Fruit fly (Drosophila melanogaster) whole organism, larva: ENCODE results near the gene CG7878.

Source experiments
- noc ChIP-seq: fragments of 200-800 bp; sonication (Bioruptor generic); optimal IDR thresholded peaks from 3 replicates; lab custom pipeline; 2019; ENCODE audit warnings: missing biosample characterization, mild to moderate bottlenecking, missing genetic modification characterization, moderate library complexity

CG7878 gene

DNA sequence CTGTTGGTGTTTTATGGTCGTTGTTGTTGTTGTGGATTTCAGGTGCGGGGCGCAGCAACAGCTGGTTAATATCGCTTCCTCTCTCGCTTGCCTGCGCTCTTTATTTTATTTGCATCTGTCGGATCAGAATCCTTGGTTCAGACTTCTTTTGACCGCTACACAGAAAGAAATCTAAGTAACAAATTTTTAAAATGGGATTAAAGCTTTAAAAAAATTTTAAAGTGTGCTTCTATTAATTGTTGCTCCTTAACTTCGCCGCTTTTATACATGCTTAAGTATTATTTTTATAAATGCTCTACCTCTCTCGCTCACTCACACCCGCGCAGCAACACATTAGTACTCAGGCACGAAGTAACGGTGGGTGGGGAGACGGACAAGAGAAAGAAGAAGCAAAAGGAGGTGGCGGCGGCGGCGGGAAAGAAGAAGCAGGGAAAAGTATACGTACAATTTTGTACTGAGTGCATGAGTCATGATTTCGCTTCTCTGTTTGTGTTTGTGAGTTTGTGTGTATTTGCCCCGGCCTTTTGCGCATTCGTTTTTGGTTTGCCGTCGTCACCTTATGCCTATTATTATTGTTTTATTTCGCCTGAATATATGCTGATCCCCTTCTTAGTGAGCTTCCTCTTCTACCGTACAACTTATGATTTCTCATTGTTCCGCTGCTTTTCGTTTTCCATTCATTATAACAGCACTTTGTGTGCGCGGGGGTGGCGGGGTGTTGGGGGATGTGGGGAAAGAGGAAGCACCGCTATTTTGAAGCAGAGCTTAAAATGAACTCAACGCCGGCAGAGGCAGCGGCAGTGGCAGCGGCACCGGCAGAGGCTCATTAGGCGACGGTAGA, 8.5 kb upstream of the CG7878 start:
- TF ChIP-seq noc (tag; lab: Kevin White, UChicago): peak; percentile 46

DNA sequence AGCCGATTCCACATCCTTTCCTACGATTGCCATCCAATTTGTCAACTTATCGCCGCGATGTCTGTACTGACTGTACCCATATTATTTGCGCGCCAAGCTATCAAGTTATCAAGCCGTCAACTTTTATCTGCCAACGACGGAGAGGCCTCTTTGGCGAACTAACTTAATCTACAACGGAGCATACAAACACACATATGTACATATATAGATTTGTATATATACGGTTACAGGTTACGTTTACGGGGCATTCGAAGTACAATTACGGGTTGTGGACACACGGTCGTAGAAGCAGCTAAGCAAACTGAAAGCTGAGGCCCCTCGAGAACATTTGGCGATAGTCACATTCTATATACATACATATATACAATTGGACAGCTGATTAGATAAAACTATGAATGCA, 7.3 kb upstream of the CG7878 start:
- peak; percentile 37 for TF ChIP-seq noc (tag; lab: Kevin White, UChicago)

DNA sequence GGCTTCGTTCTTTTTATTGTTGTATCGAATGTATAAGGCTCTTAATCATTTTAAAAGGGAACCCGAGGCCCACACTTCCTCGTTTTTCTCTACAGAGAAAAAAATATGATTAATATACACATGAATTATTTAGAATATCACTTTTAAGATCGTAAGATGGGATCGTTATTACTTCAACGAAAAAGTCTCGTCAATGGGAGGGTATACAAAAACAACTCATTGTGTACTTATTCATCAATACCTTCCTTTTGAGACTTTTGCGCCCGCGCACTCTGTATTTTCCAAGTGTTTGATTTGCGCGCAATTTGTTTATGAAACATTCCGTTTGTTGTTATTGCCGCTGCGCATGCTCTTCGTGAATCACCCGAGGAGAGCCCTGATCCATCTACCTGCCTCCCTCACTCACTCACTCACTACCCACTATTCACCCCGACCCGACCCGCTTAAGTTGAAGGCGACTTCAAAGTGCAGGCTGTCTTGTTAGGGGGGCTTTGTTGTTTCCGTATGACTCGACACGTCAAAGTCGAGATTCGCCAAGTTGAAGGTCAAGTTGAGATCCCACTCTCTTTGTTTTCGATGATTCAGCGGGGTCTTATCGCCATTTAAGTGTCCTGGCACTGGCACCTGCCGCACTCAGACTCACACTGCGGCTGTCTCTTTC, 6.4 kb upstream of the CG7878 start:
- no peak for TF ChIP-seq noc (tag; lab: Kevin White, UChicago)

DNA sequence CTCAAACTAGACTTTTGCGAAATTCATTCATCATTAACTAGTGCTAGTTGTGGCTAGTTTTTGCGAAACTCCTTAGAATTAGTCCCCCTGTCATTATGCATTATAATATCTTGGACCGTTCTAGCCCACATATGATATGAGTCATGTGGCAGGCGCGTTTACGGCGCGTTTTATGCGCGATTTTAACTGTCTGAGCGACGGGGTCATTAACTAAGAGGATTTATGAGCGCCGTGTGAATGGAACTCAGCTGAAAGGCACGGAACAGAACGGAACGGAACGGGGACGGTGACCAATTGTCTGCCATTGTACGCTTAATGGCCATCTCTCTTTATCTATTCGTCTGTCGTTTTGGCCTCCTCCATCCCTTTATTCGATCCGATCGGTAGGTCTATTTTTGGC, 4.5 kb upstream of the CG7878 start:
- TF ChIP-seq noc (tag; lab: Kevin White, UChicago): no peak

DNA sequence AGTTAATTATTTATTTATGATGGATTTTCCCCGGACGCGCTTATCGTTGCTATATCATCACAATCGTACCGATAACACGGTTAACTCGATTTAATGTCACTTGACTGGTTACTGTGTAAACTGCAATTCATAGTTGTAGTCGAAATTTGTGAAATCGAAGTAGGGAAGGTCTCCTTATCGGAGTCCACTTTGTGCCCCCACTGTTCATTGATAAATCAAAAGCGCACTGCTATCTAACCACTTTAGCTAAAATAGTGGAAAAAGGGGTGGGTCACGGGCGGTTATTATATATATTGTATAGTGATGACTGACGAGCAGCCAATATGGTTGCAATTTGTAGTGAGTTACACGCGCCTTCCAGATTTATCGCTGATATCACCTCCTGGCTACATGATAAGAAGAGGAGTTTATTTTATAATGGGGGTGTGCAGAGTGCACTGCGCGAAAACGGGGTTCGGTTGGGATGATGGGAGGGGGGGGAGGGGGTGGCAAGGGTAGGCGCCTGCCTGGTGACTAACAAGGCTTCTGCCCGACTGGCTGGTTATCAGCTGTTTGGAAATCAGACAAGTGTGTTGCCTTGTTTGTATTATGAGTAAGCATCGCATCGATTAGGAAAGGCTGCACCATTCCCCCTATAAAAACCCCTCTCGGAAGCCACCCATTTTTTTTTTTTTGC, 3.6 kb upstream of the CG7878 start:
- TF ChIP-seq noc (tag; lab: Kevin White, UChicago): no peak

DNA sequence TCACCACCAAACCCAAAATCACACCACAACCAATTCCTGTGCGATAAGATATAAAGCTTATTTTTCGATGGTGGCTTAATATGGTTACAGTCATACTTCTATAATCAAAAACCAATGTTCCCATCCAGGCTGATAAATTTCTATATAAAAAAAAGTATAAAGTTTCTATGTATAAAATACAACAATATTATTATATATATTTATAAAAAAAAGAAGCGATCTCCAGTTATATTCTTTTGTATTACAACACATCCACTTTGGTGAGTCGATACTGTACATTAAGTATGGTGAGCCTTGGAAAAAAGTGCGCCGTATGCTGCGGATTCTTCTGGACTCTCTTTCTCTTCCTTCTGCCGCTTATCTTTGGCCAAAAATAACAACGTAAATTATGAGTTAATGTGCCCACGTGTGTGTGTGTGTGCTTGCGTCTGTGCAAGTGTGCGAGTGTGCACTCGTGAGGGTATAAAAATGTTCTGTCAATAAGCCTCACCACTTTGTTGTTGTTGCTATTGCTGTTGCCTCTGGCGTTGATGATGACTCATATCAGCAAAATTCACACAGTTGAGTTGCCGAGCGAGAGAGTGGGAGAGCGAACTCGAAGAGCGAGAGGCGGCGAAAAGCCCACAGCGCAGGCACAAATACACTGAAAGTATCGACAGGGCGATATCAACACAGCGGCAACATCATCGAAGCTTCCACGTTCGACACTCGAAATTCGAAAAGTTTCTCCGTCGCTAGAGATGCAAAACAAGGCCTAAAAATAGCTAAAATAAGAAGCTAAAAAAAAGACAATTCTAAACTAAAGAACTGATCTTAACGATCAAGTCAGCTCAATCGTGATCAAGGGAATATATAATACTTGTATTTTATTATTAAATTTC, 2.8 kb upstream of the CG7878 start:
- peak; percentile 92 for TF ChIP-seq noc (tag; lab: Kevin White, UChicago)

DNA sequence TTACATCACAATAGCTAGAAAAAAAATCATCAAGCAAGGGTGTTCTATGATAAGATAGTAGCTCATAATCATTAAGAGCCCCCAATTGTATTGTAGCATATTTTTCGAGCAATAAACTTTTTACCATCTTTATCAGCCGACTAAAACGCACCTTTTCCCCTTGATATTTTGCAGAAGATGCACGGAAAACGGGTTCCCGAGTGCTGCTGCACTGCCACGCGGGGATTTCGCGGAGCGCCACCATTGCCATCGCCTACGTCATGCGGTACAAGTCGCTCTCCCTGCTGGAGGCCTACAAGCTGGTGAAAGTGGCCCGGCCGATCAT, 2.2 kb upstream of the CG7878 start:
- TF ChIP-seq noc (tag; lab: Kevin White, UChicago): no peak

DNA sequence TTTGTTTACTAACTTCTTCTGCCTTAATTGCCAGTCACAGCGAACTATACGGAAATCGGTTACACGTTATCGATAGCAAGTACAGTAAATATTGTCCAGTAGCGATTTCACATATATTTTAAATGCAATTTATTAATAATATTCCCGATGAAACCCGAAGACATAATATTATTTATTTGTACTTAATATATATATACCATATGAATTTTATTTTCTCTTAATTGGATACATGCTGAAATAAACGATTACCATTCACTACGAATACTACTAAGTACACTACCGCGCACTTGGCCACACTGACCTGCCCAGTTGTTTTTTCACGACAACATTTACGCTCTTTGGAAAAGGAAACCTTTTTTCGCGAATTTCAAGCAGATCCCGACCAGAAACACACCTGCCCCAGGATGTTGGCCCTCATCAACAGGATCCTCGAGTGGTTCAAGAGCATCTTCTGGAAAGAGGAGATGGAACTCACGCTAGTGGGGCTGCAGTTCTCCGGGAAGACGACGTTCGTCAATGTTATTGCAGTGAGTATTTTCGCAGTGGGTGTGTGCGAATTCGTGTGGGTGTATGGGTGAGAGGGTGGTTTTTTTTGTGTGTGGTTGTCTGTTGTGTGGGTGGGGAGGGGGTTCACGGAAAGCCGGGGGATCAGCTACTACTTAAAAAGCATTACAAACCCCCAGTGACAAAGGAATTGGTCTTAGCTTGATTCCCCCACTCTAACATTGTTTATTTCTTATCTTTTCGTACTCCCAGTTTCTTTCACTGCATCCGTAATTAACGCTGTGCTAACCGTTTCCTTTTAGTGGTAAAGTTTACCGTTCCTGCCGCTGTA, 4.0 kb downstream of the CG7878 start, which contains the start of the genes CG9667 and Arl8:
Gene CG9667 (minus strand): TSS at position 42 of the 835 bp plus-strand sequence.
Gene Arl8 (plus strand): TSS at position 290 of the 835 bp plus-strand sequence.
- TF ChIP-seq noc (tag; lab: Kevin White, UChicago): peak; percentile 71

DNA sequence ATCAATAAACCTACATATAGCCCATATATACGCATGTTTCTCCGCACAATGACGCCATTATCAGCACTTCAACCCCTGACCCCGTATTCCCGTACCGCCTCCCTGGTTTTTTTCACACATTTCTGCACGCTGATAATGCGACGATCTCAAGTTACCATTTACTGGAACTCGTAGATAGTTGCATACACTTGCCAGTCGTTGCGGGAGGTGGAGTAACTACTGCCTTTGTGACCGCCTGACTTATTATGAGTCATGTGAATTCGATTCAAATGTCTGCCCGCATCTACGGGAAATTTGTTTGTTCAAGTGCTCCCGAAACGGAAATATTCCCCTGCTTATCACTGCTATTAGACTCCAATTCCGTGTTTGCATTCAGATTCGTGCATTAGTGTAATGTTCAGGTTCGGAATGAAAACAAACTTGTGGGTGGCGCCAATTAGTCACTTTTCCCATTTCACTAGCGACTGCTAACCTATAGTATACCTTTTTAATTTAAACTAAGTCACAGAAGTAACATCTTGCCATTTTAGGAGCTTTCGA, 4.7 kb downstream of the CG7878 start:
- TF ChIP-seq noc (tag; lab: Kevin White, UChicago): no peak

DNA sequence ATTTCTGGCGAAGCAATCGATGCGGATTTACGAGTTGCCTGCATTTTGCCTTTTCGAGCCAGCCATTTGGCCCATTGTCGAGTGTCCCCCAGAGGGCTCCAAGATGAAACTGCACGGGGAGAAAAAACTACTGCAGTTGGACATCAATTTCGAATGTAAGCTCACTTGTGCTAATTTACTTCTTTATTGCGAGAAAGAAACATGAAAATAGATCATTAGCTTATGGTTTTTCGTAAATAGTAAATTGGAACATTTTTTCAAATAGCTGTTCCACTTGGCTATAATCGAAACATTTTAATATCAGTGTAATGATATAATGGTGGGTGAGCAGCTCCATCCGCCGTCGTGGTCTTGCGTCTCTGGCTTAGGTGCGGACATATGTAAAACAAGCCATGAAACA, 9.9 kb downstream of the CG7878 start:
- TF ChIP-seq noc (tag; lab: Kevin White, UChicago): no peak

DNA sequence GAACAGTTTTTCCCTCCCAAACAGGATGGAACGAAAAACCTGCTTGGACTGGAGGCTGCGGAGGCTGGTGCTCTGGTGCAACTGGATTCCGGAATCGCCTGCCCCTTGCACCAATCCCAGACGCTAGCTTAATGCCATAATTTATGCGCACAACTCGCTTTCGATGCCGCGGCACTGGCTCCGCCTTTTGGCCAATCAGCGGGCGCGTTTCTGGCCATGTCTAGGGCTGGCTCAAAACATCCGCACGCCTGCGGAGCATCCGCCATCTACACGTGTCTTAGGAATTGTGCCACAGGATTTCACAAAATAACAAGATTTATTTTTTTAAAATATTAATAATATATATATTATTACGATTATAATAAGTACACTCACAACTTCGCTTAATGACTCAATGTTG, 12.0 kb downstream of the CG7878 start:
- TF ChIP-seq noc (tag; lab: Kevin White, UChicago): no peak

DNA sequence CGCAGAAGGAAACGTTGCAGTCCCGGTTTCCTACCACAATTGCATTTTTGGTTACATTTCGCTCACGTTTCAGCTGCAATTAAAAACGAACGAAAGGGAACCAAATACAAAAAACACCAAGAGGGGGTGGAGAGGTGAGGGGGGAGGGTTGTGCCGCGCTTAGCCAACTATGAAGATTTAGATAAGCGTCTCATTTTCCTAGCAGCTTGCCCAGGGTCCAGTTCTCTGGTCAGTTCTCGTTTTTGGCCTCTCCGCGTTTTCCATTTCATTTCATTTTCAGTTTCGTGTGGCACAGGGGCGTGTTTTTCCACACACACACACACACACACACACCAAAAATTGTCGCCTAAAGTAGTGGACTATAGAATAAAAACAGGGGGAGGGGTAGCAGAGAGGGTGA, 15.6 kb downstream of the CG7878 start:
- no peak for TF ChIP-seq noc (tag; lab: Kevin White, UChicago)

DNA sequence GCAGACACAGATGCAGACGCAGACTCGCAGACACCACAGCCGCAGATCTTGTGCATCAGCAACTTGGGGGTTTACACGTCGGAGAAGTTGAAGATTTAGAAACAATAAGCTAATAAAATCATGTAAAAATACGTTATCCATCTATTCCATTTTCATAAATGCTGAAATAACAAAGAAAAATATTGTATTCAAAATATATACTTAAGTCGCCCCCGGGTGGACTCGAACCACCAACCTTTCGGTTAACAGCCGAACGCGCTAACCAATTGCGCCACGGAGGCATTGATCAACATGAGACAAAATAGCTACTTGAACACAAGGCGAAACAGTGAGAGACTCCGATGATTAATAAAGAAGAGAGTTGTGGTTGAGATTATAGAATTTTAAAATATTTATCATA, 16.8 kb downstream of the CG7878 start:
- no peak for TF ChIP-seq noc (tag; lab: Kevin White, UChicago)

DNA sequence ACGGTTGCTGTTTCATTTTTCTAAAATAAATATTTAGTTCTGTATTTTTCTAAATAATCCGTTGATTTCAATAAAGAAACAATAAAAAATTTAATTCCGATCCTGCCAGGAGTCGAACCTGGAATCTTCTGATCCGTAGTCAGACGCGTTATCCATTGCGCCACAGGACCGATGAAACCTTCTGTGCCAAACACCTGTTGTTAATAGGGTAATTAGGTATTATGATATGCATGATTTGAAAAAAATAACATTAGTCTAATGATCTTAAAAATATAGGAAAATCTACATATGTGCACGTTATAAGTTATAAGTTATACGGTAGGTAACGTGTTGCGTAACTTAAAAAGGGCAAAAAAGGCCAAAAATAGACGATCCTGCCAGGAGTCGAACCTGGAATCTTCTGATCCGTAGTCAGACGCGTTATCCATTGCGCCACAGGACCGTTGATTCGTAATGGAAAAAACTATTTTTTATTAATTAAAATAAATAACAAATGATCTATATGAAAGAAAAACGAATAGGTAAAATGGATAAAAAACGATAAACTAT, 17.4 kb downstream of the CG7878 start:
- no peak for TF ChIP-seq noc (tag; lab: Kevin White, UChicago)
